Worm (Caenorhabditis elegans) whole organism, early embryonic: Measurements from ENCODE around the gene spe-18.

Source experiments
- F13C5.2 ChIP-seq: sonication (generic microtip); optimal IDR thresholded peaks from 2 replicates; lab custom pipeline; 2017; ENCODE audit warnings: mild to moderate bottlenecking, missing genetic modification characterization, inconsistent platforms, missing compliant biosample characterization
- ama-1 ChIP-seq: fragments of 150-350 bp; optimal IDR thresholded peaks from 2 replicates; lab custom pipeline; 2014
- ets-7 ChIP-seq: sonication (generic microtip); optimal IDR thresholded peaks from 2 replicates; lab custom pipeline; 2016; ENCODE audit warnings: missing genotype, missing genetic modification characterization, missing compliant biosample characterization
- hnd-1 ChIP-seq: sonication (generic microtip); optimal IDR thresholded peaks from 2 replicates; lab custom pipeline; 2016; ENCODE audit warnings: missing genetic modification characterization, missing compliant biosample characterization
- scrt-1 ChIP-seq: fragments of 200-800 bp; sonication (Bioruptor generic); IDR thresholded peaks from 2 replicates; pipeline ENCODE4 v1.3.6; 2022; ENCODE audit warnings: missing genetic modification characterization, missing compliant biosample characterization

DNA sequence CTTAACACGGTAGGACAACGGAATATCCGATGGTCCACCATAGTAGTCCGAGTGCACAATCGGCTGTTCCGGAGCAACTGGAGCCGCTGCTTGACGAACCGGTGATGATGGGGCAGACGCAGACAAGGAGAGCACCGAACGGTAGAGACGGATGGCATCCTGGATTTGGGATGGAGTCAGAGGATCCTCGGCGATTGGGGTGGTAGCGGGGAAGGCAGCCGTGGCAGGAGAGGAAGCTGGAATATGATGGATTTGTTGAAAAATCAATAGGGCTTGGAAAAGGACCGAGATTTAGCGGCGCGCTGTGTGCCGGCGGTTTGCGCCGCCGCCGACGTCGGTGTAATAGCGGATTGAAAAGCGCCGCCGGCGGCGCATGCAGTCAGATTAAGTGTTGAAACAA lies 790 bp downstream of the spe-18 start:
- TF ChIP-seq hnd-1 (tag; lab: Kevin White, UChicago): no peak
- no peak for TF ChIP-seq ama-1
- TF ChIP-seq scrt-1: no peak
- TF ChIP-seq ets-7 (tag; lab: Kevin White, UChicago): no peak
- TF ChIP-seq F13C5.2 (tag; lab: Kevin White, UChicago): no peak
